Worm (Caenorhabditis elegans) whole organism, L2 larva: Measurements from ENCODE around the gene crh-2.

Source experiments
- ZK546.5 ChIP-seq: sonication (generic microtip); optimal IDR thresholded peaks from 2 replicates; lab custom pipeline; 2017; ENCODE audit warnings: missing biosample characterization, missing genetic modification characterization
- ceh-82 ChIP-seq: fragments of 150-350 bp; optimal IDR thresholded peaks from 2 replicates; lab custom pipeline; 2014; ENCODE audit warnings: missing biosample characterization, missing genetic modification characterization
- elt-1 ChIP-seq: fragments of 150-350 bp; optimal IDR thresholded peaks from 2 replicates; lab custom pipeline; 2014; ENCODE audit warnings: missing biosample characterization, missing genetic modification characterization
- elt-3 ChIP-seq: sonication (generic microtip); optimal IDR thresholded peaks from 2 replicates; lab custom pipeline; 2017; ENCODE audit warnings: missing biosample characterization, missing genetic modification characterization
- lin-39 ChIP-seq: fragments of 150-350 bp; optimal IDR thresholded peaks from 2 replicates; lab custom pipeline; 2014; ENCODE audit warnings: missing biosample characterization, missing genetic modification reagents, missing genetic modification characterization
- lsy-2 ChIP-seq, 2 experiments: fragments of 150-350 bp in 1 of 2; sonication (generic microtip) in 1 of 2; optimal IDR thresholded peaks; 2 replicates each; lab custom pipeline; 2014 to 2017; ENCODE audit warnings: missing biosample characterization in 2 of 2, missing genetic modification characterization in 2 of 2
- mab-5 ChIP-seq: fragments of 150-350 bp; optimal IDR thresholded peaks from 2 replicates; lab custom pipeline; 2014; ENCODE audit warnings: missing biosample characterization, missing genetic modification characterization
- mbf-1 ChIP-seq: sonication (generic microtip); optimal IDR thresholded peaks from 2 replicates; lab custom pipeline; 2017; ENCODE audit warnings: missing biosample characterization, missing genetic modification characterization
- nhr-11 ChIP-seq: fragments of 150-350 bp; optimal IDR thresholded peaks from 2 replicates; lab custom pipeline; 2014; ENCODE audit warnings: missing biosample characterization, missing genetic modification characterization
- nhr-12 ChIP-seq: fragments of 150-350 bp; optimal IDR thresholded peaks from 2 replicates; lab custom pipeline; 2014; ENCODE audit warnings: missing biosample characterization, missing genetic modification characterization
- nhr-21 ChIP-seq: fragments of 150-350 bp; optimal IDR thresholded peaks from 2 replicates; lab custom pipeline; 2014; ENCODE audit warnings: missing biosample characterization, missing genetic modification characterization
- peb-1 ChIP-seq: fragments of 150-350 bp; optimal IDR thresholded peaks from 2 replicates; lab custom pipeline; 2014; ENCODE audit warnings: missing biosample characterization, missing genetic modification characterization
- zag-1 ChIP-seq: fragments of 150-350 bp; optimal IDR thresholded peaks from 2 replicates; lab custom pipeline; 2014; ENCODE audit warnings: missing biosample characterization, missing genetic modification characterization

DNA sequence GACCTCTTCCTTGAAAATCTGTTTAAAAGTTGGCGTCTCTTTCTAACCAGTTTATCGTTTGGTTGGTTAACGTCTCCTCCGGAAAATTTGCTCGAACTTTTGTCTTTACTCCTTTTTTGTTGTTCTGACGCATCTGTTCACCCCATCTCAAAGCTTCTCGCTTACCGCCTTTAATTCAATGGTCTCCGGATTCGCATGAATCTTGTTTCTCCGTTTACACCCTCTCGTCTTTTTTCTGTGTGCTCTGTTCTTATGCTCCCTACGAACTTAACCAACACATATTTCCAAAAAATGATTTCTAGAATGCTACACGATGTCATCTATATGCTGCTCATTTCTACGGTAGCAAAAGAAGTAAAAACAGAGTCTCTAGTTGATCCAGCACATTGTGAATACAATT lies 57.3 kb downstream of the crh-2 start, which contains the start of gene lgc-56:
- TF ChIP-seq nhr-12 (tag; lab: Kevin White, UChicago) (no peak), elt-3 (no peak), nhr-21 (no peak), peb-1 (tag; lab: Kevin White, UChicago) (no peak), mab-5 (tag; lab: Kevin White, UChicago) (no peak), ceh-82 (tag; lab: Kevin White, UChicago) (no peak), lsy-2 (tag; optimal IDR thresholded peaks at IDR 0.05; lab: Kevin White, UChicago) (no peak), lin-39 (tag; lab: Kevin White, UChicago) (no peak), nhr-11 (tag; lab: Kevin White, UChicago) (no peak), zag-1 (tag; lab: Kevin White, UChicago) (no peak), elt-1 (tag; lab: Kevin White, UChicago) (no peak), mbf-1 (tag; lab: Kevin White, UChicago) (no peak), ZK546.5 (no peak)
